Fruit fly (Drosophila melanogaster): ENCODE measurements around the gene Uch-L5R.

DNA sequence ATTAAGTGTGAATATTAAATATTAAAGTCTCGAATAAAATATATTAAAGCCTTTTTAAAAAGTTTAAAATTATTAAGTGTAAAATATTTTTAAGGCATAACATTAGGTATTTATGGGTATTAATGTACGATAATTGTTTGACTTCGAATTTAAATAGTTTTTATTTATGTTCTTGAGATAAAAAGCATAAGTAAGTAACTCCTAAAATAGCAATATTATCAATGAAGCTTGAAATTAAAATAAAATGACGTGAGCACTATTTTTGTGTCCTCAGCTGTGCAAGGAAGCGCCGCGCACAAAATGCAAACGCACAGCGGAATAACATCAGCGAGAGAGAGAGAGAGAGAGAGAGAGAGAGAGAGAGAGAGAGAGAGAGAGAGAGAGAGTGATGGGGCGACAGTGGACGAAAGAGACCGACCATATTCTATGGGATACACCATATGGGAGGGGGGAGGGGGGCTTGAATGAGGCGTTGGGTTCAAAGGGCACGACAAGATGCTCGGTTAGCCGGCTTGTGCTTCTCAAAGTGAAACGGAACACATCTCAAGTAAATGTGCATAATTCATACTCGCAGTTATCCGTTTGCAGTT lies 33.9 kb upstream of the Uch-L5R start:
- TF ChIP-seq CG34367 (tag; optimal IDR thresholded peaks at IDR 0.05) = no peak
- TF ChIP-seq fd96Ca (GFP tag; IDR thresholded peaks at IDR 0.05) = no peak
- TF ChIP-seq CG17806 (tag; optimal IDR thresholded peaks at IDR 0.05) = no peak
- TF ChIP-seq CG13204 (GFP tag; optimal IDR thresholded peaks at IDR 0.05) = no peak
- no peak for TF ChIP-seq rn (GFP tag; IDR thresholded peaks at IDR 0.05)
- no peak for TF ChIP-seq CG12605 (GFP tag; IDR thresholded peaks at IDR 0.05)
- TF ChIP-seq CG4496 (GFP tag; IDR thresholded peaks at IDR 0.05) = no peak
- TF ChIP-seq CG14655 (GFP tag; optimal IDR thresholded peaks at IDR 0.05) = no peak
- TF ChIP-seq CG32121 (GFP tag; IDR thresholded peaks at IDR 0.05) = no peak
- TF ChIP-seq gl (tag; optimal IDR thresholded peaks at IDR 0.05) = no peak
- TF ChIP-seq CG10348 (GFP tag; IDR thresholded peaks at IDR 0.05) = no peak
- peak; percentile 29 for TF ChIP-seq CG8159 (tag; optimal IDR thresholded peaks at IDR 0.05)
- TF ChIP-seq EcR (GFP tag; optimal IDR thresholded peaks at IDR 0.05) = no peak
- TF ChIP-seq Pif1B (GFP tag; optimal IDR thresholded peaks at IDR 0.05) = no peak
